Worm (Caenorhabditis elegans) whole organism, L4 larva: ENCODE measurements around the gene col-157.

Experiments used
- ZK546.5 ChIP-seq, 2 experiments: sonication (generic microtip); optimal IDR thresholded peaks; 2 replicates each; lab custom pipeline; 2017; ENCODE audit warnings: missing biosample characterization in 2 of 2, missing genetic modification characterization in 2 of 2
- ama-1 ChIP-seq: fragments of 150-350 bp; optimal IDR thresholded peaks from 2 replicates; lab custom pipeline; 2014; ENCODE audit warnings: inconsistent platforms, mixed read lengths
- attf-4 ChIP-seq: sonication (generic microtip); optimal IDR thresholded peaks from 3 replicates; lab custom pipeline; 2017; ENCODE audit warnings: missing biosample characterization, missing genetic modification characterization
- dve-1 ChIP-seq: sonication (generic microtip); optimal IDR thresholded peaks from 2 replicates; lab custom pipeline; 2017; ENCODE audit warnings: antibody characterized with exemption, mild to moderate bottlenecking, missing genetic modification characterization, missing compliant biosample characterization; ENCODE audit not compliant: insufficient read depth
- mdl-1 ChIP-seq, 2 experiments: fragments of 150-350 bp in 1 of 2; sonication (generic microtip) in 1 of 2; optimal IDR thresholded peaks; 2 replicates each; lab custom pipeline; 2014 to 2017; ENCODE audit warnings: missing biosample characterization in 2 of 2, missing genetic modification characterization in 2 of 2
- nhr-237 ChIP-seq: sonication (generic microtip); optimal IDR thresholded peaks from 2 replicates; lab custom pipeline; 2017; ENCODE audit warnings: missing biosample characterization, missing genetic modification characterization
- nhr-48 ChIP-seq: sonication (generic microtip); optimal IDR thresholded peaks from 2 replicates; lab custom pipeline; 2016; ENCODE audit warnings: mild to moderate bottlenecking, missing genetic modification characterization, missing compliant biosample characterization
- nhr-76 ChIP-seq: fragments of 150-350 bp; optimal IDR thresholded peaks from 2 replicates; lab custom pipeline; 2014; ENCODE audit warnings: missing biosample characterization, missing genetic modification characterization
- pha-4 ChIP-seq, 2 experiments: fragments of 150-350 bp in 1 of 2; fragments of 200-800 bp in 1 of 2; sonication (Bioruptor generic) in 1 of 2; IDR thresholded peaks in 1 of 2; optimal IDR thresholded peaks in 1 of 2; 2 replicates each; pipeline versions ENCODE4 v1.3.6 to Lab custom; 2014 to 2022; ENCODE audit warnings: missing genetic modification characterization in 2 of 2, missing genetic modification reagents in 2 of 2, missing biosample characterization in 1 of 2, missing compliant biosample characterization in 1 of 2
- rbr-2 ChIP-seq: sonication (generic microtip); optimal IDR thresholded peaks from 2 replicates; lab custom pipeline; 2016; ENCODE audit warnings: missing genotype, missing genetic modification characterization, missing compliant biosample characterization
- snpc-4 ChIP-seq: fragments of 150-350 bp; optimal IDR thresholded peaks from 2 replicates; lab custom pipeline; 2014; ENCODE audit warnings: missing biosample characterization, missing genetic modification characterization
- spr-1 ChIP-seq: sonication (generic microtip); optimal IDR thresholded peaks from 2 replicates; lab custom pipeline; 2016; ENCODE audit warnings: mild to moderate bottlenecking, missing genetic modification characterization, missing compliant biosample characterization
- unc-62 ChIP-seq, 3 experiments: fragments of 150-350 bp in 1 of 3; sonication (generic microtip); optimal IDR thresholded peaks in 2 of 3; peaks in 1 of 3; 1 replicate in 1 of 3; 2 replicates in 2 of 3; lab custom pipeline; 2014 to 2017; ENCODE audit warnings: missing biosample characterization in 3 of 3, missing genetic modification characterization in 3 of 3, missing genetic modification reagents in 3 of 3, missing genotype in 1 of 3
- zag-1 ChIP-seq: fragments of 150-350 bp; optimal IDR thresholded peaks from 2 replicates; lab custom pipeline; 2014; ENCODE audit warnings: missing biosample characterization, missing genetic modification characterization

ce11 chrV:11445375-11445774, 38.5 kb upstream of the col-157 start:
- no peak for TF ChIP-seq unc-62 (GFP tag; optimal IDR thresholded peaks at IDR 0.05 in 1 of 2; lab: Kevin White, UChicago)
- TF ChIP-seq unc-62 (tag; optimal IDR thresholded peaks at IDR 0.05; lab: Kevin White, UChicago) = no peak
- no peak for TF ChIP-seq nhr-237 (tag; lab: Kevin White, UChicago)
- peak; percentile 44 for TF ChIP-seq rbr-2 (tag; lab: Kevin White, UChicago)
- no peak for TF ChIP-seq zag-1 (tag; lab: Kevin White, UChicago)
- TF ChIP-seq mdl-1 (tag; optimal IDR thresholded peaks at IDR 0.05; lab: Kevin White, UChicago) = peak in 1 of 2 experiments; percentile 56
- no peak for TF ChIP-seq pha-4 (GFP tag; IDR thresholded peaks at IDR 0.05; lab: Robert Waterston, UW)
- TF ChIP-seq pha-4 (tag; optimal IDR thresholded peaks at IDR 0.05; lab: Kevin White, UChicago) = no peak
- TF ChIP-seq nhr-76 = no peak
- no peak for TF ChIP-seq nhr-48 (tag; lab: Kevin White, UChicago)
- no peak for TF ChIP-seq spr-1
- no peak for TF ChIP-seq snpc-4 (tag; lab: Kevin White, UChicago)
- no peak for TF ChIP-seq dve-1 (tag; lab: Kevin White, UChicago)
- no peak for TF ChIP-seq ama-1 (lab: Kevin White, UChicago)
- no peak for TF ChIP-seq attf-4 (tag; lab: Kevin White, UChicago)
- TF ChIP-seq ZK546.5 (tag; optimal IDR thresholded peaks at IDR 0.05; lab: Kevin White, UChicago) = no peak
